Worm (Caenorhabditis elegans) whole organism, L4 larva: ENCODE measurements around the gene lir-3.

Source experiments
- F49E8.2 ChIP-seq: sonication (generic microtip); optimal IDR thresholded peaks from 2 replicates; lab custom pipeline; 2016; ENCODE audit warnings: missing compliant biosample characterization, mild to moderate bottlenecking, missing genetic modification characterization, borderline replicate concordance
- R02D3.7 ChIP-seq: fragments of 150-350 bp; sonication (generic microtip); optimal IDR thresholded peaks from 3 replicates; lab custom pipeline; 2014; ENCODE audit warnings: missing biosample characterization, missing genetic modification characterization
- nhr-237 ChIP-seq: sonication (generic microtip); optimal IDR thresholded peaks from 2 replicates; lab custom pipeline; 2017; ENCODE audit warnings: missing biosample characterization, missing genetic modification characterization
- nhr-25 ChIP-seq: sonication (generic microtip); optimal IDR thresholded peaks from 2 replicates; lab custom pipeline; 2017; ENCODE audit warnings: missing genetic modification characterization, mild to moderate bottlenecking, missing compliant biosample characterization, antibody characterized with exemption, moderate library complexity, borderline replicate concordance; ENCODE audit not compliant: insufficient read depth
- nhr-41 ChIP-seq: fragments of 200-800 bp; sonication (Bioruptor generic); IDR thresholded peaks from 2 replicates; pipeline ENCODE4 v1.3.6; 2022; ENCODE audit warnings: missing genetic modification reagents, missing genetic modification characterization, missing compliant biosample characterization
- skn-1 ChIP-seq: fragments of 150-350 bp; optimal IDR thresholded peaks from 2 replicates; lab custom pipeline; 2014; ENCODE audit warnings: missing biosample characterization, missing genetic modification characterization
- unc-62 ChIP-seq, 3 experiments: fragments of 150-350 bp in 1 of 3; sonication (generic microtip); optimal IDR thresholded peaks in 2 of 3; peaks in 1 of 3; 1 replicate in 1 of 3; 2 replicates in 2 of 3; lab custom pipeline; 2014 to 2017; ENCODE audit warnings: missing biosample characterization in 3 of 3, missing genetic modification characterization in 3 of 3, missing genetic modification reagents in 3 of 3, missing genotype in 1 of 3

DNA sequence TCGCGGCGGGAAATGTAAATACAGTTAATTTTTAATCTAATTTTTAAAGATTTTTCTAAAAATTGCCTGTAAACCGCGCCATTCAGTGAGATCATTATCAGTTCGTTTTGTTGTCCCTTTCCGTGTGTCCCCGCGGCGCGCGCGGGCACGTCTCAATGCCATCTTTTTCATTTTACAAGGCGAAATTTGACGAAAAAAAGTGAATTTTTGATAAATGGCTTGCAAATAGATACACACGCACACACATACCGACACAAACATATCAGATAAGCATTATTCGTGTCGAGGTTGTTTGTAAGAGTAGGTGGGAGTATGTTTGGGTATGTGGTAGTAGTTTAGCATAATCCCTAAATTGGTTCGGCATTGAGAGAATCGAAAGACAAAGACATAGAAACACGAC is 21.2 kb upstream of the lir-3 start:
- no peak for TF ChIP-seq nhr-25 (tag; lab: Kevin White, UChicago)
- TF ChIP-seq nhr-237 (tag; lab: Kevin White, UChicago): no peak
- TF ChIP-seq nhr-41 (GFP tag; lab: Robert Waterston, UW): no peak
- no peak for TF ChIP-seq unc-62 (GFP tag; optimal IDR thresholded peaks at IDR 0.05 in 1 of 2; lab: Kevin White, UChicago)
- TF ChIP-seq unc-62 (tag; optimal IDR thresholded peaks at IDR 0.05; lab: Kevin White, UChicago): no peak
- TF ChIP-seq F49E8.2 (tag; lab: Kevin White, UChicago): no peak
- TF ChIP-seq skn-1: no peak
- no peak for TF ChIP-seq R02D3.7 (tag; lab: Kevin White, UChicago)
